Worm (Caenorhabditis elegans) whole organism, young adult: ENCODE measurements around the gene bath-47.
"Not testable (repeated sequence)": the region's sequence is repeated elsewhere in the genome, so short reads cannot be mapped to it uniquely, and the experiment has no call there.

Experiments
- B0019.2 ChIP-seq: fragments of 200-800 bp; sonication (Bioruptor generic); conservative IDR thresholded peaks from 2 replicates; pipeline ENCODE4 v1.3.6; 2022; ENCODE audit warnings: missing genetic modification reagents, missing genetic modification characterization, missing compliant biosample characterization
- B0336.3 ChIP-seq: fragments of 200-800 bp; sonication (Bioruptor generic); IDR thresholded peaks from 2 replicates; pipeline ENCODE4 v1.3.6; 2022; ENCODE audit warnings: missing genetic modification characterization, missing compliant biosample characterization
- C17E4.6 ChIP-seq: fragments of 200-800 bp; sonication (Bioruptor generic); IDR thresholded peaks from 2 replicates; pipeline ENCODE4 v1.3.6; 2022; ENCODE audit warnings: missing genetic modification reagents, missing genetic modification characterization, missing compliant biosample characterization
- F37B4.10 ChIP-seq: fragments of 200-800 bp; sonication (Bioruptor generic); IDR thresholded peaks from 2 replicates; pipeline ENCODE4 v1.3.6; 2022; ENCODE audit warnings: missing genetic modification characterization, missing compliant biosample characterization
- F52B5.7 ChIP-seq: sonication (generic microtip); optimal IDR thresholded peaks from 2 replicates; lab custom pipeline; 2016; ENCODE audit warnings: mild to moderate bottlenecking, missing genetic modification characterization, missing compliant biosample characterization
- F57A8.1 ChIP-seq: fragments of 200-800 bp; sonication (Bioruptor generic); optimal IDR thresholded peaks from 2 replicates; lab custom pipeline; 2018; ENCODE audit warnings: mild to moderate bottlenecking, missing genetic modification characterization, moderate library complexity, missing compliant biosample characterization
- Y56A3A.18 ChIP-seq: fragments of 200-800 bp; sonication (Bioruptor generic); IDR thresholded peaks from 2 replicates; pipeline ENCODE4 v1.3.6; 2022; ENCODE audit warnings: missing genetic modification reagents, missing genetic modification characterization, missing compliant biosample characterization
- attf-3 ChIP-seq: fragments of 200-800 bp; sonication (Bioruptor generic); conservative IDR thresholded peaks from 2 replicates; pipeline ENCODE4 v1.3.6; 2022; ENCODE audit warnings: missing genetic modification reagents, missing genetic modification characterization, missing compliant biosample characterization
- attf-6 ChIP-seq: fragments of 200-800 bp; sonication (Bioruptor generic); IDR thresholded peaks from 2 replicates; pipeline ENCODE4 v1.3.6; 2022; ENCODE audit warnings: missing genetic modification reagents, missing genetic modification characterization, missing compliant biosample characterization
- cebp-1 ChIP-seq, 2 experiments: fragments of 200-800 bp in 1 of 2; sonication (Bioruptor generic) in 1 of 2; sonication (generic microtip) in 1 of 2; IDR thresholded peaks in 1 of 2; optimal IDR thresholded peaks in 1 of 2; 2 replicates each; pipeline versions ENCODE4 v1.3.6 to Lab custom; 2017 to 2022; ENCODE audit warnings: missing compliant biosample characterization in 2 of 2, missing genetic modification characterization in 2 of 2, mild to moderate bottlenecking in 1 of 2, missing genetic modification reagents in 1 of 2, moderate library complexity in 1 of 2
- cebp-2 ChIP-seq: fragments of 200-800 bp; sonication (Bioruptor generic); IDR thresholded peaks from 2 replicates; pipeline ENCODE4 v1.3.6; 2022; ENCODE audit warnings: missing genetic modification characterization, missing compliant biosample characterization
- ceh-27 ChIP-seq: fragments of 200-800 bp; sonication (Bioruptor generic); optimal IDR thresholded peaks from 2 replicates; lab custom pipeline; 2018; ENCODE audit warnings: mild to moderate bottlenecking, missing genetic modification characterization, moderate library complexity, missing compliant biosample characterization
- ceh-58 ChIP-seq: fragments of 200-800 bp; sonication (Bioruptor generic); IDR thresholded peaks from 2 replicates; pipeline ENCODE4 v1.3.6; 2022; ENCODE audit warnings: missing genetic modification characterization, missing compliant biosample characterization
- ceh-91 ChIP-seq: fragments of 200-800 bp; sonication (Bioruptor generic); IDR thresholded peaks from 2 replicates; pipeline ENCODE4 v1.3.6; 2022; ENCODE audit warnings: missing genetic modification reagents, missing genetic modification characterization, missing compliant biosample characterization
- egl-44 ChIP-seq: fragments of 200-800 bp; sonication (Bioruptor generic); IDR thresholded peaks from 2 replicates; pipeline ENCODE4 v1.3.6; 2022; ENCODE audit warnings: missing genetic modification reagents, missing genetic modification characterization, missing compliant biosample characterization
- hlh-12 ChIP-seq: sonication (generic microtip); optimal IDR thresholded peaks from 2 replicates; lab custom pipeline; 2016; ENCODE audit warnings: missing genetic modification characterization, missing compliant biosample characterization
- hlh-26 ChIP-seq: fragments of 200-800 bp; sonication (Bioruptor generic); conservative IDR thresholded peaks from 2 replicates; pipeline ENCODE4 v1.3.6; 2022; ENCODE audit warnings: missing genetic modification reagents, missing genetic modification characterization, missing compliant biosample characterization
- lir-1 ChIP-seq: fragments of 200-800 bp; sonication (Bioruptor generic); conservative IDR thresholded peaks from 2 replicates; pipeline ENCODE4 v1.3.6; 2022; ENCODE audit warnings: missing genetic modification reagents, missing genetic modification characterization, missing compliant biosample characterization
- lsy-27 ChIP-seq: sonication (generic microtip); optimal IDR thresholded peaks from 2 replicates; lab custom pipeline; 2017; ENCODE audit warnings: missing genetic modification characterization, mild to moderate bottlenecking, missing compliant biosample characterization, antibody characterized with exemption, missing genotype, borderline replicate concordance; ENCODE audit not compliant: insufficient read depth
- nfya-1 ChIP-seq: sonication (generic microtip); optimal IDR thresholded peaks from 2 replicates; lab custom pipeline; 2017; ENCODE audit warnings: antibody characterized with exemption, missing compliant biosample characterization, missing genetic modification characterization, borderline replicate concordance; ENCODE audit not compliant: insufficient read depth
- nhr-80 ChIP-seq: sonication (generic microtip); optimal IDR thresholded peaks from 2 replicates; lab custom pipeline; 2016; ENCODE audit warnings: missing genetic modification characterization, missing compliant biosample characterization
- nhr-90 ChIP-seq: sonication (generic microtip); optimal IDR thresholded peaks from 2 replicates; lab custom pipeline; 2016; ENCODE audit warnings: missing genotype, mild to moderate bottlenecking, missing genetic modification characterization, missing compliant biosample characterization
- snpc-1.1 ChIP-seq: sonication (generic microtip); optimal IDR thresholded peaks from 2 replicates; lab custom pipeline; 2017; ENCODE audit warnings: missing genetic modification characterization, mild to moderate bottlenecking, missing compliant biosample characterization, antibody characterized with exemption, moderate library complexity, missing genotype, missing genetic modification reagents; ENCODE audit not compliant: insufficient read depth
- snpc-3.4 ChIP-seq: sonication (generic microtip); optimal IDR thresholded peaks from 2 replicates; lab custom pipeline; 2017; ENCODE audit warnings: missing genetic modification characterization, mild to moderate bottlenecking, missing compliant biosample characterization, antibody characterized with exemption, moderate library complexity, missing genotype, missing genetic modification reagents
- xnd-1 ChIP-seq: sonication (generic microtip); optimal IDR thresholded peaks from 2 replicates; lab custom pipeline; 2016; ENCODE audit warnings: missing genotype, missing genetic modification reagents, missing genetic modification characterization, missing compliant biosample characterization
- zfh-2 ChIP-seq: fragments of 200-800 bp; sonication (Bioruptor generic); conservative IDR thresholded peaks from 2 replicates; pipeline ENCODE4 v1.3.6; 2022; ENCODE audit warnings: missing genetic modification reagents, missing genetic modification characterization, missing compliant biosample characterization

Gene bath-47

DNA sequence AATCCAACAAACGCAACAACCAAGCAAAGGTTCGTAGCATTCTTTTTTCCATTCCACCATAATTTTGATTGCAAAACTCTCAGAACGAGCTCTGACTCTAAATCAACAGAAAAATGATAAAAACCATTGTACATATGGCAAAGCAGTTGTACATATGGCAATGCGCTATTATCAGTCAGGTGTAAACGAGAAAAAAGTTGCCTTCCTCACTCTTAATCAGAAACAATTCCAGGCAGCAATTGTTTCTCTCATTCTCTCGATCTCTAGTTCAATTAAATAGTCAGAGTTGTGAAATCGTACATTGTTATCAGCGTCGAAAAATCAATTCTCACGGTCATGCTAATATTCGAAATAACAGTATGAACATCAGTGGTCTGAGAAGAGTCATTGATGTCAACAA lies 20.2 kb downstream of the bath-47 start:
- no peak for TF ChIP-seq ceh-91 (GFP tag; lab: Robert Waterston, UW)
- no peak for TF ChIP-seq egl-44
- TF ChIP-seq F52B5.7, result no peak
- peak; percentile 5 for TF ChIP-seq nhr-80 (tag; lab: Kevin White, UChicago)
- TF ChIP-seq snpc-3.4, result no peak
- TF ChIP-seq nhr-90, result no peak

DNA sequence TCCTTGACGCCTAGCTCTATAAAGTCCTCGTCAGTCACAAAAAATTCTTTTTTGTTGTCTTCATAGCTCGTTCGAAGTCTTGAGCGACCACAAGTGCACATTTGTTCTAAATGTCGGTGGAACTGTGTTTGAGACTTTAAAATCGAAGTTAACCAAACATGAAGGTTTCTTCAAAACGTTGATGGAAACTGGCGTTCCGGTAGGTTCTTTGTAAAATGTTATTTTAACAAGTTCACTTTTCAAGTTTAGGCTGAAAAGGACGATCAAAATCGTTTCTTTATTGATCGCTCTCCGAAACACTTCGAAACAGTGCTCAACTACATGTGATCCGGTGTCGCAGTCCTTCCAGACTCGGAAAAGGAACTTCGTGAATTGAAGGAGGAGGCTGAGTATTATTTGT lies 23.0 kb downstream of the bath-47 start, which contains the start of gene fbxa-160:
Gene fbxa-160 (minus strand): TSS at position 101 of the 400 bp plus-strand sequence.
- no peak for TF ChIP-seq zfh-2 (GFP tag; lab: Robert Waterston, UW)
- no peak for TF ChIP-seq cebp-1 (GFP tag; IDR thresholded peaks at IDR 0.05; lab: Robert Waterston, UW)
- no peak for TF ChIP-seq cebp-1 (tag; optimal IDR thresholded peaks at IDR 0.05; lab: Kevin White, UChicago)
- no peak for TF ChIP-seq hlh-12 (tag; lab: Kevin White, UChicago)
- no peak for TF ChIP-seq xnd-1 (tag; lab: Kevin White, UChicago)
- TF ChIP-seq F37B4.10 (GFP tag; lab: Robert Waterston, UW), result no peak
- TF ChIP-seq ceh-27, result no peak

DNA sequence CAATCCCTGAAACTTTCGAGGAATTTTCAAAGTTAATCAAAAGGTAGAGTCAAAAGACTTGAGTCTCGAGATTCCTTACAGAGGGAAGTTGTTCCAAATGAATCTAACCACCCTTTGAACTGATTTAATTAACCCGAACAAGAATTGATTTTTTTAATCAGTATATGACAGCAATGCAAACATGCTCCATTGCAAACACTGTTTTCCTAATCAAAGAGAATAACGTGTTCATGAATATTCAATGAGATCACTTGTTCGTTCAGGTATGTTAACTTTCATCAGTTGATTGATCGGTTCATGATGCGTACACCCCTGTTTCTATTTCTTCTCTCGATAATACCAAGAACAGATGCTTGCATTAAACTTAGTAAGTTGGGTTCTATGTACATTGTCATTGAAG lies 24.1 kb downstream of the bath-47 start, which contains the start of gene C08E3.14:
Gene C08E3.14 (plus strand): TSS at position 301 of the 400 bp plus-strand sequence.
- TF ChIP-seq Y56A3A.18 (GFP tag; lab: Robert Waterston, UW) (no peak), lsy-27 (tag; lab: Kevin White, UChicago) (no peak), B0019.2 (GFP tag; lab: Robert Waterston, UW) (no peak), cebp-2 (GFP tag; lab: Robert Waterston, UW) (no peak), nfya-1 (tag; lab: Kevin White, UChicago) (no peak), ceh-27 (no peak), B0336.3 (no peak)

DNA sequence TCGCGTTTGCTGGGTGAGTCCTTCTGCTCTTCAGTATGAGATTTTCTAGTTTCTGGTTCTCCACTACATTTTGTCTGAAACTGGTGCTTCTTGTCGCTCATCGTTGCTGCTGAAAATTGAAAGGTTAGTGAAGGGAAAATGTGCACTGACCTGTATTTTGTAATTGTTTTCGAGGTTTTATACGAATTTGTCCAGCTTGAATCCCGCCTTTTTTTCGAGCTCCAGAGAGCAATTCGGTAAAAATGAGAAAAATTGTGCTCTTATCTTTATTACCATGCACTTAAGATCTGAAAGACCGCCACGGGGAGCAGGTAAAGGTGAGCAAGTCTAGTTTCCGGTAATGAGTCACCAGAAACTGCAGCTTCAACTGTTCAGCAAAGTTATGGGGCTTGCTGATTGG lies 26.2 kb downstream of the bath-47 start, which contains the start of gene C08E3.15:
Gene C08E3.15 (minus strand): TSS at position 101 of the 400 bp plus-strand sequence.
- not testable (repeated sequence) for TF ChIP-seq hlh-26, ceh-58, C17E4.6 (GFP tag; lab: Robert Waterston, UW)
- TF ChIP-seq, all 124 proteins: peak for 0; not testable (repeated sequence) for 124

DNA sequence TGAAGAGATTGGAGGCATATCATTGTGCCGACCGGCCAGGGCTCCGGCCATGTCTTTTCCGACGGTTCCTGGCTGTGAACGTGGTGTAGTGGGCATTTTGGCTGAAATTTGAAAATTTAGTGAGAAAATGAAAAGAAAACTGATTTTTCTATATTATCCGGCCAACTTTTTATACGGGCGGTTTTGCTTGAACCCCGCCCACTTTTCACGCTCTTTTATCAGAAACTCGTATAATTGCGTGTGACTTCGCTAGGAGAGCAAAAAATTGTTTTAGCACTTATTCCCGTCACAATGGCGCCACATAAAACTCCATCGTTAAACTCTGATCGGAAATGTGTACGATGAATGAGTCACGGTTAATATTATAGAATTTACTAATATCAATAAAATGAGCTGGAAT lies 30.6 kb downstream of the bath-47 start, which contains the start of gene C08E3.13:
Gene C08E3.13 (minus strand): TSS at position 101 of the 400 bp plus-strand sequence.
- TF ChIP-seq snpc-1.1 (tag; lab: Kevin White, UChicago); lir-1; cebp-2 (GFP tag; lab: Robert Waterston, UW): not testable (repeated sequence)

DNA sequence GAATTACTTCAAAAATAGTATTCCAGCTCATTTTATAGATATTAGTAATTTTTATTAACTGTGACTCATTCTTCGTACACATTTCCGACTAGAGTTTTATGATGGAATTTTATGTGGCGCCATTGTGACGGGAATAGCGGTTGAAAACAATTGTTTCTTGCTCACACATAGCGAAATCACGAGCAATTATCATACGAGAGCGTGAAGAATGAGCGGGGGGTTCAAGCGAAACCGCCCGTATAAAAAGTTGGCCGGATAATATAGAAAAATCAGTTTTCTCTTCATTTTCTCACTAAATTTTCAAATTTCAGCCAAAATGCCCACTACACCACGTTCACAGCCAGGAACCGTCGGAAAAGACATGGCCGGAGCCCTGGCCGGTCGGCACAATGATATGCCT lies 31.9 kb downstream of the bath-47 start, which contains the start of gene C08E3.1:
Gene C08E3.1 (plus strand): TSS at position 301 of the 400 bp plus-strand sequence.
- TF ChIP-seq F57A8.1 (GFP tag; lab: Kevin White, UChicago); attf-3 (GFP tag; lab: Robert Waterston, UW); hlh-26 (GFP tag; lab: Robert Waterston, UW): not testable (repeated sequence)
- TF ChIP-seq, all 124 proteins: peak for 0; not testable (repeated sequence) for 124

DNA sequence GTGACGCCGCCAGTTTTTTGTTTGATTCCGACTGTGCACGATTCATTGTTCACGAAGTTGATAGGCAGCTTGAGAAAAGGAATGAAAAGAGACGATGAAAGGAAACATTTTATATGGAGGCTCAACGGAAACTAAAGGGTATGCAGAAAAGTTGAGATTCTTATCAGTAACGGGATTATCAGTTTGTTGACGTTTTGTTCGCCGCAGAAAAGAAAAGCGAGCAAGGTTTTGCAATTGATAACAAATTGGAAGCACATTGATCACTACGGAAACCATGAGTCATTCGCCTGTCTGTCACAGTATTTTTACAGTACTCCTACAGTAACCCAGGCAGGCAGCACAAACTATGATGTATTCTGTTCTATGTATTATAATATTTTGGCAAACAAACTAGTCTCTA lies 34.4 kb downstream of the bath-47 start:
- TF ChIP-seq attf-3 (GFP tag; lab: Robert Waterston, UW) (no peak), nhr-80 (tag; lab: Kevin White, UChicago) (peak; percentile 9), attf-6 (no peak)
